Fruit fly (Drosophila melanogaster): ENCODE results near the gene plh.

plh gene

DNA sequence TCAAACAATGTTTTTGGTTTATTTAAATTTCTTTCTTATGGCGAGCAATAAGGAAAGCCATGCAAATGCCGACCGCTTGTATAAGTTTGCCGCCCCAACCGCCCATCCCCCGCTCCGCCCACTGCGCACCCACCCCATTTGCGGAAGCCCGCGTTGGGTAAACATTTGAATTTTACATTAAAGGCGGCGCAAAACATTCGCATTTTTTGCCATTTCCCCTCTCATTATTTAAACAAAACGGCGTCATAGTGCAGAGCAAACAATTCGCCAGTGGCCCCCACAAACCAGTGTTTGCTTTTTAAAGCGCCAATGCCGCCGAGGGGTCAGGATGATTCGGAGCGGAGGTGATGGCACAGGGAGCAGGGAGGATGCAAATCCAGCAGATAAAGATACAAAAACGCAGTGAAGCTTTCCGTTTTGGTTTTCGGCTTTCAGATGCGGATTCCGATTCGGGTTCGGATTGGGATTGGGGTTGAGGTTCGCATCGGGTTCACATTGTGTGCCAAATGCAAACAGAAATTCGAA is 24.6 kb upstream of the plh start (continued):
- TF ChIP-seq disco-r (GFP tag; optimal IDR thresholded peaks at IDR 0.05) (no peak), CG12659 (GFP tag; optimal IDR thresholded peaks at IDR 0.05) (no peak)

DNA sequence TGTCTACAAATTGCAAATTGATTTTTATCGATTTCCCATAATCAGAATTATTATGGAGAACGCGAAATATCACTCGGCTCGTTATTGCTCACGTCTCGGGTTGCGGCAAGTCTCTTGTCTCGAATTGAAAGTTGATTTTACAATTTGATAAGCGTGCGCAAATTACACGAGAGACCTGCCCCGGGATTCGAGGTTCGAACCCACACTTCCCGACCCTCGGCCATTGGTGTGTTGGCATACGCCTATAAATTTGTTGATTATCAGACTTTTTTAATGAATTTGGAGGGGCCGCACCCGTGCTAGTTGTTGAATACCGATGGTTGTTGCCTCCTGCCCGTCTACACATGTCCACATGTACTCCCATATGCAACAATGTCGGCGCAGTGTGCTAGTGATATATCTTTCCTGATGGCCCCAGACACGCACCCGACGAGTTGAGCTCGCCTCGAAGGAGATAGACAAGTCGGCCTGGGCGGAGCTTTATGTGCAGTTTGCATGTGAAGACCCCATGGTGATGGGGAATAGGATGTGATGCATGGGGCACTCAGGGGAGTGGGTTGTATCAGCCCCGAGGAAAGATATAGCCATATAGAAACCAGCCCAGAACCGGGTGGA is 22.4 kb upstream of the plh start:
- TF ChIP-seq slbo (GFP tag; IDR thresholded peaks at IDR 0.05) (no peak), Med (GFP tag) (peak; percentile 64), dmrt99B (tag; optimal IDR thresholded peaks at IDR 0.05) (peak; percentile 2), tna (GFP tag; IDR thresholded peaks at IDR 0.05; ENCODE audit: partially characterized antibody) (0 out of 2 replicates have a peak, but pooled peaks have one; percentile 8), Sox102F (GFP tag; optimal IDR thresholded peaks at IDR 0.05) (no peak), CG6791 (GFP tag; IDR thresholded peaks at IDR 0.05; ENCODE audit: partially characterized antibody) (no peak), sens (GFP tag) (peak; percentile 64), schlank (tag; optimal IDR thresholded peaks at IDR 0.05) (no peak), CG11560 (tag; IDR thresholded peaks at IDR 0.05) (0 out of 3 replicates have a peak, but pooled peaks have one; percentile 21), nom (GFP tag; optimal IDR thresholded peaks at IDR 0.05) (peak; percentile 2), CG15514 (GFP tag; optimal IDR thresholded peaks at IDR 0.05) (no peak), grn (GFP tag; optimal IDR thresholded peaks at IDR 0.05) (peak; percentile 12), HHEX (GFP tag; optimal IDR thresholded peaks at IDR 0.05) (peak; percentile 21), en (GFP tag; optimal IDR thresholded peaks at IDR 0.05) (no peak), pb (GFP tag; optimal IDR thresholded peaks at IDR 0.05) (no peak), abd-A (tag; optimal IDR thresholded peaks at IDR 0.05) (no peak), Pdp1 (GFP tag; optimal IDR thresholded peaks at IDR 0.05) (no peak), CG2199 (GFP tag; IDR thresholded peaks at IDR 0.05) (no peak), onecut (GFP tag; IDR thresholded peaks at IDR 0.05) (0 out of 2 replicates have a peak, but pooled peaks have one; percentile 10), Dfd (GFP tag; optimal IDR thresholded peaks at IDR 0.05) (no peak), CG12236 (GFP tag; optimal IDR thresholded peaks at IDR 0.05) (no peak), Ets97D (GFP tag; optimal IDR thresholded peaks at IDR 0.05) (no peak), CG8290 (GFP tag; optimal IDR thresholded peaks at IDR 0.05) (no peak), CG8290 (tag; optimal IDR thresholded peaks at IDR 0.05) (peak in 1 of 2 experiments; percentile 6), chm (GFP tag; IDR thresholded peaks at IDR 0.05) (peak; percentile 26; the same call in 1 of the 2 replicates), row (GFP tag; IDR thresholded peaks at IDR 0.05) (0 out of 3 replicates have a peak, but pooled peaks have one; percentile 7), Blimp-1 (GFP tag; optimal IDR thresholded peaks at IDR 0.05) (no peak), Dbx (GFP tag; IDR thresholded peaks at IDR 0.05) (0 out of 3 replicates have a peak, but pooled peaks have one; percentile 33), MESR4 (GFP tag; optimal IDR thresholded peaks at IDR 0.05) (no peak), CG8388 (GFP tag; optimal IDR thresholded peaks at IDR 0.05) (no peak), CHES-1-like (GFP tag; optimal IDR thresholded peaks at IDR 0.05) (no peak), kni (GFP tag; optimal IDR thresholded peaks at IDR 0.05) (peak; percentile 43), psq (GFP tag; optimal IDR thresholded peaks at IDR 0.05) (no peak), CG13775 (GFP tag; optimal IDR thresholded peaks at IDR 0.05) (no peak), CG10565 (GFP tag; optimal IDR thresholded peaks at IDR 0.05) (no peak), cg (GFP tag; optimal IDR thresholded peaks at IDR 0.05) (no peak), Ets65A (GFP tag) (peak; percentile 35), emc (GFP tag; optimal IDR thresholded peaks at IDR 0.05) (no peak), insv (GFP tag; optimal IDR thresholded peaks at IDR 0.05) (no peak), CG10274 (GFP tag; optimal IDR thresholded peaks at IDR 0.05) (peak; percentile 21), CG7987 (GFP tag; optimal IDR thresholded peaks at IDR 0.05) (peak; percentile 1)
